Fruit fly (Drosophila melanogaster): ENCODE results near the gene CG18404.

CG18404 gene

dm6 chr3R:30256233-30256632, 3.3 kb downstream of the CG18404 start (continued):
- no peak for TF ChIP-seq D19A (tag; optimal IDR thresholded peaks at IDR 0.05)
- TF ChIP-seq maf-S (GFP tag; optimal IDR thresholded peaks at IDR 0.05) = no peak
- TF ChIP-seq NfI (GFP tag; optimal IDR thresholded peaks at IDR 0.05) = no peak
- TF ChIP-seq btn (GFP tag; optimal IDR thresholded peaks at IDR 0.05) = no peak
- no peak for TF ChIP-seq CG6683 (GFP tag; optimal IDR thresholded peaks at IDR 0.05)
- TF ChIP-seq row (GFP tag; IDR thresholded peaks at IDR 0.05) = no peak; the same call in 2 of the 3 replicates
- no peak for TF ChIP-seq cg (GFP tag; optimal IDR thresholded peaks at IDR 0.05)
- no peak for TF ChIP-seq zen2 (GFP tag; IDR thresholded peaks at IDR 0.05; ENCODE audit: partially characterized antibody)
- TF ChIP-seq z (GFP tag; IDR thresholded peaks at IDR 0.05) = no peak
- no peak for TF ChIP-seq CG7928 (GFP tag; optimal IDR thresholded peaks at IDR 0.05)
- TF ChIP-seq crc (GFP tag; optimal IDR thresholded peaks at IDR 0.05) = no peak
- no peak for TF ChIP-seq fu2 (GFP tag; optimal IDR thresholded peaks at IDR 0.05)
- no peak for TF ChIP-seq CG12391 (tag; optimal IDR thresholded peaks at IDR 0.05)
- TF ChIP-seq slbo (GFP tag; IDR thresholded peaks at IDR 0.05) = no peak
- no peak for TF ChIP-seq Spps (tag; optimal IDR thresholded peaks at IDR 0.05)
- no peak for TF ChIP-seq CG3995 (GFP tag; optimal IDR thresholded peaks at IDR 0.05)
- no peak for TF ChIP-seq CG34376 (GFP tag; optimal IDR thresholded peaks at IDR 0.05)
- no peak for TF ChIP-seq hth (optimal IDR thresholded peaks at IDR 0.05)
- TF ChIP-seq ara (GFP tag; IDR thresholded peaks at IDR 0.05) = no peak
- TF ChIP-seq corto (GFP tag; optimal IDR thresholded peaks at IDR 0.05) = no peak
- no peak for TF ChIP-seq CG34422 (GFP tag; IDR thresholded peaks at IDR 0.05)
- TF ChIP-seq CG3281 (GFP tag; optimal IDR thresholded peaks at IDR 0.05) = no peak
- no peak for TF ChIP-seq Opbp (GFP tag; IDR thresholded peaks at IDR 0.05; ENCODE audit: partially characterized antibody)
- TF ChIP-seq pzg (GFP tag; optimal IDR thresholded peaks at IDR 0.05) = no peak
- TF ChIP-seq CG14441 (GFP tag; IDR thresholded peaks at IDR 0.05) = no peak
- no peak for TF ChIP-seq ken (GFP tag; IDR thresholded peaks at IDR 0.05)
- no peak for TF ChIP-seq CG16813 (GFP tag; IDR thresholded peaks at IDR 0.05; ENCODE audit: partially characterized antibody)
- no peak for TF ChIP-seq Dbx (GFP tag; IDR thresholded peaks at IDR 0.05)
- no peak for TF ChIP-seq CG9215 (GFP tag; IDR thresholded peaks at IDR 0.05)
- TF ChIP-seq Sry-β (GFP tag; optimal IDR thresholded peaks at IDR 0.05) = no peak
- TF ChIP-seq CG11093 (GFP tag; IDR thresholded peaks at IDR 0.05) = no peak
- TF ChIP-seq Pdp1 (GFP tag; optimal IDR thresholded peaks at IDR 0.05) = no peak
- TF ChIP-seq CG31365 (tag; optimal IDR thresholded peaks at IDR 0.05) = no peak
- no peak for TF ChIP-seq CG10654 (GFP tag; optimal IDR thresholded peaks at IDR 0.05)
- no peak for TF ChIP-seq nerfin-1 (tag; optimal IDR thresholded peaks at IDR 0.05)
- no peak for TF ChIP-seq CG17612 (GFP tag; IDR thresholded peaks at IDR 0.05)
- TF ChIP-seq CG31224 (GFP tag; IDR thresholded peaks at IDR 0.05) = no peak
- TF ChIP-seq ac (GFP tag; optimal IDR thresholded peaks at IDR 0.05) = no peak
- TF ChIP-seq D (optimal IDR thresholded peaks at IDR 0.05) = no peak
- TF ChIP-seq D (GFP tag; optimal IDR thresholded peaks at IDR 0.05) = no peak
- no peak for TF ChIP-seq bcd (GFP tag; optimal IDR thresholded peaks at IDR 0.05)
- peak in 1 of 2 experiments; percentile 14 for TF ChIP-seq bsh (GFP tag; optimal IDR thresholded peaks at IDR 0.05)
- TF ChIP-seq hb (GFP tag; IDR thresholded peaks at IDR 0.05; ENCODE audit: partially characterized antibody) = no peak
- TF ChIP-seq Rx (GFP tag; IDR thresholded peaks at IDR 0.05) = no peak
- peak; percentile 36; the same call in 1 of the 2 replicates for TF ChIP-seq CG11696 (GFP tag; IDR thresholded peaks at IDR 0.05)
- TF ChIP-seq Fer3 (tag; optimal IDR thresholded peaks at IDR 0.05) = no peak
- TF ChIP-seq her (GFP tag; optimal IDR thresholded peaks at IDR 0.05) = no peak
- TF ChIP-seq exex (tag; optimal IDR thresholded peaks at IDR 0.05) = no peak
- no peak for TF ChIP-seq CG9817 (tag; optimal IDR thresholded peaks at IDR 0.05)
- peak; percentile 31; the same call in 1 of the 2 replicates for TF ChIP-seq CG31441 (GFP tag; IDR thresholded peaks at IDR 0.05)
- TF ChIP-seq gsb (GFP tag; IDR thresholded peaks at IDR 0.05) = no peak
- peak; percentile 22 for TF ChIP-seq CG2712 (tag; optimal IDR thresholded peaks at IDR 0.05)

Measured in whole organism, embryonic.